Fruit fly (Drosophila melanogaster) whole organism, embryonic: ENCODE data around the gene HisCl1.
A peak's percentile ranks its signal among the peaks of the same experiment; 100 is the strongest.

Experiments used
- BEAF-32 ChIP-seq: fragments of 200-800 bp; sonication (Bioruptor generic); optimal IDR thresholded peaks from 3 replicates; lab custom pipeline; 2017; ENCODE audit warnings: missing biosample characterization, missing genetic modification characterization, mild to moderate bottlenecking, moderate library complexity, missing genetic modification reagents
- CG10267 ChIP-seq: fragments of 200-800 bp; sonication (Bioruptor generic); optimal IDR thresholded peaks from 2 replicates; lab custom pipeline; 2018; ENCODE audit warnings: missing biosample characterization, mild to moderate bottlenecking, missing genetic modification characterization, moderate library complexity
- CG10654 ChIP-seq: fragments of 200-800 bp; sonication (Bioruptor generic); optimal IDR thresholded peaks from 2 replicates; lab custom pipeline; 2016; ENCODE audit warnings: missing biosample characterization, missing genetic modification characterization
- CG11093 ChIP-seq: fragments of 200-800 bp; sonication (Bioruptor generic); IDR thresholded peaks from 3 replicates; pipeline ENCODE4 v1.3.6; 2022; ENCODE audit warnings: missing biosample characterization, missing genetic modification characterization
- CG11723 ChIP-seq: fragments of 200-800 bp; sonication (Bioruptor generic); optimal IDR thresholded peaks from 2 replicates; lab custom pipeline; 2017; ENCODE audit warnings: missing biosample characterization, mild to moderate bottlenecking, missing genetic modification characterization
- CG1233 ChIP-seq: fragments of 200-800 bp; sonication (Bioruptor generic); optimal IDR thresholded peaks from 4 replicates; lab custom pipeline; 2018; ENCODE audit warnings: missing biosample characterization, mild to moderate bottlenecking, missing genetic modification characterization
- CG17385 ChIP-seq: fragments of 200-800 bp; sonication (Bioruptor generic); optimal IDR thresholded peaks from 3 replicates; lab custom pipeline; 2018; ENCODE audit warnings: missing biosample characterization, mild to moderate bottlenecking, missing genetic modification characterization
- CG17829 ChIP-seq: fragments of 200-800 bp; optimal IDR thresholded peaks from 2 replicates; lab custom pipeline; 2019; ENCODE audit warnings: missing biosample characterization, mild to moderate bottlenecking, missing genetic modification characterization, moderate library complexity
- CG17912 ChIP-seq: fragments of 200-800 bp; sonication (Bioruptor generic); optimal IDR thresholded peaks from 2 replicates; lab custom pipeline; 2018; ENCODE audit warnings: missing biosample characterization, mild to moderate bottlenecking, missing genetic modification characterization
- CG30020 ChIP-seq: fragments of 200-800 bp; optimal IDR thresholded peaks from 2 replicates; lab custom pipeline; 2019; ENCODE audit warnings: missing biosample characterization, mild to moderate bottlenecking, missing genetic modification characterization, moderate library complexity
- CG31388 ChIP-seq: fragments of 200-800 bp; sonication (Bioruptor generic); optimal IDR thresholded peaks from 2 replicates; lab custom pipeline; 2016; ENCODE audit warnings: missing biosample characterization, missing genetic modification characterization
- CG3281 ChIP-seq: fragments of 200-800 bp; sonication (Bioruptor generic); optimal IDR thresholded peaks from 3 replicates; lab custom pipeline; 2017; ENCODE audit warnings: missing biosample characterization, mild to moderate bottlenecking, missing genetic modification characterization
- CG3995 ChIP-seq: fragments of 200-800 bp; sonication (Bioruptor generic); optimal IDR thresholded peaks from 3 replicates; lab custom pipeline; 2016; ENCODE audit warnings: missing biosample characterization, missing genetic modification characterization
- CG6683 ChIP-seq: fragments of 200-800 bp; sonication (Bioruptor generic); optimal IDR thresholded peaks from 2 replicates; lab custom pipeline; 2017; ENCODE audit warnings: missing biosample characterization, mild to moderate bottlenecking, missing genetic modification characterization, missing genetic modification reagents
- CG7839 ChIP-seq: fragments of 200-800 bp; sonication (Bioruptor generic); optimal IDR thresholded peaks from 3 replicates; lab custom pipeline; 2018; ENCODE audit warnings: missing biosample characterization, mild to moderate bottlenecking, missing genetic modification characterization, moderate library complexity
- CG8281 ChIP-seq: fragments of 200-800 bp; sonication (Bioruptor generic); optimal IDR thresholded peaks from 2 replicates; lab custom pipeline; 2018; ENCODE audit warnings: missing biosample characterization, mild to moderate bottlenecking, missing genetic modification characterization, moderate library complexity
- D ChIP-seq, 2 experiments: fragments of 200-800 bp in 1 of 2; fragments of >200 bp in 1 of 2; sonication (Bioruptor generic) in 1 of 2; optimal IDR thresholded peaks; 2 replicates in 1 of 2; 3 replicates in 1 of 2; lab custom pipeline; 2017; ENCODE audit warnings: mild to moderate bottlenecking in 1 of 2, missing biosample characterization in 1 of 2, missing genetic modification characterization in 1 of 2, missing genetic modification reagents in 1 of 2
- D19A ChIP-seq: fragments of 200-800 bp; optimal IDR thresholded peaks from 3 replicates; lab custom pipeline; 2019; ENCODE audit warnings: missing biosample characterization, mild to moderate bottlenecking, missing genetic modification characterization, moderate library complexity
- Dbx ChIP-seq: fragments of 200-800 bp; sonication (Bioruptor generic); IDR thresholded peaks from 3 replicates; pipeline ENCODE4 v1.3.6; 2022; ENCODE audit warnings: missing biosample characterization, missing genetic modification characterization
- Deaf1 ChIP-seq: fragments of 200-800 bp; optimal IDR thresholded peaks from 3 replicates; lab custom pipeline; 2019; ENCODE audit warnings: missing biosample characterization, mild to moderate bottlenecking, missing genetic modification characterization, moderate library complexity
- ERR ChIP-seq: fragments of 200-800 bp; sonication (Bioruptor generic); optimal IDR thresholded peaks from 2 replicates; lab custom pipeline; 2016; ENCODE audit warnings: missing biosample characterization, missing genetic modification characterization
- MESR4 ChIP-seq: fragments of 200-800 bp; sonication (Bioruptor generic); optimal IDR thresholded peaks from 2 replicates; lab custom pipeline; 2018; ENCODE audit warnings: missing biosample characterization, mild to moderate bottlenecking, missing genetic modification characterization, moderate library complexity
- Opbp ChIP-seq: fragments of 200-800 bp; sonication (Bioruptor generic); IDR thresholded peaks from 3 replicates; pipeline ENCODE4 v1.3.6; 2022; ENCODE audit warnings: missing biosample characterization, missing genetic modification characterization; ENCODE audit not compliant: partially characterized antibody
- Pdp1 ChIP-seq, 2 experiments: fragments of 200-800 bp; sonication (Bioruptor generic); optimal IDR thresholded peaks; 3 replicates each; lab custom pipeline; 2016; ENCODE audit warnings: missing biosample characterization in 2 of 2, missing genetic modification characterization in 2 of 2, mild to moderate bottlenecking in 1 of 2, moderate library complexity in 1 of 2
- TFAM ChIP-seq: fragments of 200-800 bp; sonication (Bioruptor generic); optimal IDR thresholded peaks from 2 replicates; lab custom pipeline; 2017; ENCODE audit warnings: missing biosample characterization, missing genetic modification characterization, inconsistent platforms
- bigmax ChIP-seq: fragments of 200-800 bp; sonication (Bioruptor generic); optimal IDR thresholded peaks from 2 replicates; lab custom pipeline; 2018; ENCODE audit warnings: missing biosample characterization, mild to moderate bottlenecking, missing genetic modification characterization
- cg ChIP-seq: fragments of 200-800 bp; sonication (Bioruptor generic); optimal IDR thresholded peaks from 3 replicates; lab custom pipeline; 2019; ENCODE audit warnings: missing biosample characterization, mild to moderate bottlenecking, missing genetic modification characterization, moderate library complexity
- ci ChIP-seq: fragments of 200-800 bp; sonication (Bioruptor generic); IDR thresholded peaks from 3 replicates; pipeline ENCODE4 v1.3.6; 2022; ENCODE audit warnings: missing biosample characterization, missing genetic modification characterization
- dimm ChIP-seq: fragments of 200-800 bp; sonication (Bioruptor generic); IDR thresholded peaks from 2 replicates; pipeline ENCODE4 v1.3.6; 2022; ENCODE audit warnings: missing biosample characterization, missing genetic modification characterization
- eyg ChIP-seq: fragments of 200-800 bp; sonication (Bioruptor generic); optimal IDR thresholded peaks from 3 replicates; lab custom pipeline; 2016; ENCODE audit warnings: missing biosample characterization, missing genetic modification characterization
- ham ChIP-seq: fragments of 200-800 bp; sonication (Bioruptor generic); IDR thresholded peaks from 2 replicates; pipeline ENCODE4 v1.3.6; 2022; ENCODE audit warnings: missing biosample characterization, missing genetic modification characterization
- hkb ChIP-seq, 2 experiments: fragments of 200-800 bp in 1 of 2; fragments of >200 bp in 1 of 2; sonication (Bioruptor generic) in 1 of 2; IDR thresholded peaks in 1 of 2; optimal IDR thresholded peaks in 1 of 2; 2 replicates each; pipeline versions ENCODE4 v1.3.6 to Lab custom; 2017 to 2022; ENCODE audit warnings: missing biosample characterization in 1 of 2, missing genetic modification characterization in 1 of 2
- ind ChIP-seq: fragments of 200-800 bp; sonication (Bioruptor generic); optimal IDR thresholded peaks from 3 replicates; lab custom pipeline; 2016; ENCODE audit warnings: missing biosample characterization, missing genetic modification characterization
- knrl ChIP-seq: fragments of 200-800 bp; sonication (Bioruptor generic); IDR thresholded peaks from 3 replicates; pipeline ENCODE4 v1.3.6; 2022; ENCODE audit warnings: missing biosample characterization, missing genetic modification characterization; ENCODE audit not compliant: partially characterized antibody
- oc ChIP-seq: fragments of 200-800 bp; sonication (Bioruptor generic); optimal IDR thresholded peaks from 2 replicates; lab custom pipeline; 2018; ENCODE audit warnings: missing biosample characterization, mild to moderate bottlenecking, missing genetic modification characterization, moderate library complexity
- otp ChIP-seq: fragments of 200-800 bp; sonication (Bioruptor generic); IDR thresholded peaks from 3 replicates; pipeline ENCODE4, ENCODE4 v1.3.6; 2022; ENCODE audit warnings: missing biosample characterization, missing genetic modification characterization
- pfk ChIP-seq: fragments of 200-800 bp; sonication (Bioruptor generic); optimal IDR thresholded peaks from 2 replicates; lab custom pipeline; 2018; ENCODE audit warnings: missing biosample characterization, mild to moderate bottlenecking, missing genetic modification characterization, moderate library complexity
- row ChIP-seq: fragments of 200-800 bp; sonication (Bioruptor generic); IDR thresholded peaks from 3 replicates; pipeline ENCODE4 v1.3.6; 2022; ENCODE audit warnings: missing biosample characterization, missing genetic modification characterization
- sna ChIP-seq: fragments of 200-800 bp; sonication (Bioruptor generic); IDR thresholded peaks from 2 replicates; pipeline ENCODE4 v1.3.6; 2022; ENCODE audit warnings: missing biosample characterization, missing genetic modification characterization; ENCODE audit not compliant: partially characterized antibody
- sr ChIP-seq: fragments of 200-800 bp; sonication (Bioruptor generic); IDR thresholded peaks from 3 replicates; pipeline ENCODE4 v1.3.6; 2022; ENCODE audit warnings: missing biosample characterization, missing genetic modification characterization
- tna ChIP-seq: fragments of 200-800 bp; sonication (Bioruptor generic); IDR thresholded peaks from 2 replicates; pipeline ENCODE4 v1.3.6; 2022; ENCODE audit warnings: missing biosample characterization, missing genetic modification characterization; ENCODE audit not compliant: partially characterized antibody
- vnd ChIP-seq: fragments of 200-800 bp; sonication (Bioruptor generic); IDR thresholded peaks from 3 replicates; pipeline ENCODE4 v1.3.6; 2022; ENCODE audit warnings: missing biosample characterization, missing genetic modification characterization; ENCODE audit not compliant: partially characterized antibody
- vvl ChIP-seq: fragments of 200-800 bp; sonication (Bioruptor generic); IDR thresholded peaks from 2 replicates; pipeline ENCODE4 v1.3.6; 2022; ENCODE audit warnings: missing biosample characterization, missing genetic modification characterization
- zen ChIP-seq: fragments of 200-800 bp; sonication (Bioruptor generic); optimal IDR thresholded peaks from 3 replicates; lab custom pipeline; 2018; ENCODE audit warnings: missing biosample characterization, mild to moderate bottlenecking, missing genetic modification characterization, moderate library complexity

HisCl1 gene

DNA sequence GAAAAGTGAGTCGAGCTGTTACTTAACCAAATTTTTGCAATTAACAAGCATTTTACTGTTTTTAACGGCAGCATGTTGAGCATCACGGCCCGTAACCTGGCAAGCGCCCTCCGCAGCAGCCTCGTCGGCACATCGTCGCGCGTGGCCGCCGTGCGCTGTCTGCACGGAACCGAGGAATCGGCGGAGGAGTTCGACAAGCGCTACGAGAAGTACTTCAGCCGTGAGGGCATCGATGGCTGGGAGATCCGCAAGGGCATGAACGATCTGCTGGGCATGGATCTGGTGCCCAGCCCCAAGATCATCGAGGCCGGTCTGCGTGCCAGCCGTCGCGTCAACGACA lies 32.6 kb downstream of the HisCl1 start:
- TF ChIP-seq Dbx (GFP tag; lab: Robert Waterston, UW) (peak; percentile 2; the same call in 1 of the 3 replicates), vnd (no peak), ind (GFP tag; lab: Kevin White, UChicago) (no peak), D19A (tag; lab: Kevin White, UChicago) (no peak), otp (no peak), D (optimal IDR thresholded peaks at IDR 0.05; lab: Kevin White, UChicago) (no peak), D (GFP tag; optimal IDR thresholded peaks at IDR 0.05; lab: Kevin White, UChicago) (no peak), tna (0 out of 2 replicates have a peak, but pooled peaks have one; percentile 22), ham (GFP tag; lab: Robert Waterston, UW) (0 out of 2 replicates have a peak, but pooled peaks have one; percentile 5), CG17829 (tag; lab: Kevin White, UChicago) (no peak), Opbp (GFP tag; lab: Robert Waterston, UW) (0 out of 3 replicates have a peak, but pooled peaks have one; percentile 12), bigmax (GFP tag; lab: Kevin White, UChicago) (peak; percentile 81), sna (GFP tag; lab: Robert Waterston, UW) (no peak), CG11093 (GFP tag; lab: Robert Waterston, UW) (0 out of 3 replicates have a peak, but pooled peaks have one; percentile 6), CG30020 (peak; percentile 9), MESR4 (GFP tag; lab: Kevin White, UChicago) (peak; percentile 96), CG17912 (GFP tag; lab: Kevin White, UChicago) (no peak), Deaf1 (tag; lab: Kevin White, UChicago) (no peak), CG10654 (GFP tag; lab: Kevin White, UChicago) (no peak)

dm6 chr3R:11820148-11820547 lies 33.2 kb downstream of the HisCl1 start:
- TF ChIP-seq Pdp1 (GFP tag; optimal IDR thresholded peaks at IDR 0.05; lab: Kevin White, UChicago), result peak in 1 of 2 experiments; percentile 93
- no peak for TF ChIP-seq dimm (GFP tag; lab: Robert Waterston, UW)
- TF ChIP-seq, all 482 proteins: peak for 1

dm6 chr3R:11821800-11822199 lies 34.8 kb downstream of the HisCl1 start:
- TF ChIP-seq CG17385 (GFP tag; lab: Kevin White, UChicago) (no peak), ci (no peak), CG3995 (peak; percentile 43), CG3281 (GFP tag; lab: Kevin White, UChicago) (no peak), CG11723 (no peak), CG6683 (GFP tag; lab: Kevin White, UChicago) (no peak), cg (GFP tag; lab: Kevin White, UChicago) (peak; percentile 41), Pdp1 (GFP tag; optimal IDR thresholded peaks at IDR 0.05; lab: Kevin White, UChicago) (peak in 1 of 2 experiments; percentile 88)
- TF ChIP-seq, all 482 proteins: peak for 3

DNA sequence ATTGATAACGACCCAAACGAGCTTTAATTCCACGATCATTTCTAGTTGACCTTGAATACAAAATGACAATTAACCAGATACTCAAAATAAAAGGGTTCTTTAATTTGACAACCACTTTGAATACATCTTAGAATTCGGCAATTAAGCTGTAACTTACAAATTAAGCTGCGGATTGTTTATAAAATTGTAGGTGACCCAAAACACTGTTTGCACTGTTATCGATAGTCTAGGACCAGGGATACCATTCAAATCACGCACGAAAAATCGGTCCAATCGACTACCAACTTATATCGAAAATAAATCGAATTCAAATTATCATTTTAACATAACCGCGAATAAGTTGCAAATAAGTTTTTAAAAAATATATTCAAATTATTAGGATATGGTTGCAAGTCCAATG lies 35.3 kb downstream of the HisCl1 start, which contains the start of gene Kyat:
Gene Kyat, minus strand, starts transcription at position 228 of the 400 bp plus-strand sequence.
- TF ChIP-seq ERR (GFP tag; lab: Kevin White, UChicago) (peak; percentile 42), oc (tag; lab: Kevin White, UChicago) (no peak), sr (GFP tag; lab: Robert Waterston, UW) (no peak), zen (tag; lab: Kevin White, UChicago) (peak; percentile 13), eyg (no peak), CG3995 (peak; percentile 83), CG31388 (GFP tag; lab: Kevin White, UChicago) (no peak), TFAM (GFP tag; lab: Kevin White, UChicago) (no peak), CG7839 (tag; lab: Kevin White, UChicago) (no peak), vvl (0 out of 2 replicates have a peak, but pooled peaks have one; percentile 32), CG10267 (tag; lab: Kevin White, UChicago) (peak; percentile 80), Opbp (GFP tag; lab: Robert Waterston, UW) (peak; percentile 97), knrl (GFP tag; lab: Robert Waterston, UW) (peak; percentile 95), vnd (peak; percentile 96), CG1233 (GFP tag; lab: Kevin White, UChicago) (no peak), CG8281 (no peak), row (GFP tag; lab: Robert Waterston, UW) (peak; percentile 33; the same call in 2 of the 3 replicates), BEAF-32 (GFP tag; lab: Kevin White, UChicago) (peak; percentile 96), hkb (optimal IDR thresholded peaks at IDR 0.05; lab: Kevin White, UChicago) (no peak), hkb (GFP tag; IDR thresholded peaks at IDR 0.05; lab: Robert Waterston, UW) (no peak), pfk (GFP tag; lab: Kevin White, UChicago) (no peak)
